Worm (Caenorhabditis elegans): ENCODE results near the gene K11G9.5.

Gene K11G9.5

ce11 chrV:6652051-6652450 is 36.2 kb downstream of the K11G9.5 start, which contains the start of gene T10H9.8:
TSS of gene T10H9.8 (plus strand) at chrV:6652351.
- peak; percentile 33 for TF ChIP-seq nhr-20 (tag; optimal IDR thresholded peaks at IDR 0.05)
- TF ChIP-seq C34B4.2 (tag; optimal IDR thresholded peaks at IDR 0.05), result no peak
- TF ChIP-seq egl-13 (tag; optimal IDR thresholded peaks at IDR 0.05), result no peak
- TF ChIP-seq efl-1 (optimal IDR thresholded peaks at IDR 0.05), result no peak
- TF ChIP-seq efl-1 (GFP tag; optimal IDR thresholded peaks at IDR 0.05 in 1 of 2), result peak in 1 of 2 experiments; percentile 19
- no peak for TF ChIP-seq unc-30 (tag; optimal IDR thresholded peaks at IDR 0.05)

- no peak for TF ChIP-seq ceh-8 (GFP tag; optimal IDR thresholded peaks at IDR 0.05)
- TF ChIP-seq fkh-10 (GFP tag; optimal IDR thresholded peaks at IDR 0.05), result no peak
- no peak for TF ChIP-seq fkh-8 (tag; optimal IDR thresholded peaks at IDR 0.05)
- TF ChIP-seq efl-1 (optimal IDR thresholded peaks at IDR 0.05), result no peak
- no peak for TF ChIP-seq efl-1 (GFP tag; optimal IDR thresholded peaks at IDR 0.05 in 1 of 2)
- no peak for TF ChIP-seq lin-39 (tag; optimal IDR thresholded peaks at IDR 0.05)
- TF ChIP-seq jun-1 (tag; optimal IDR thresholded peaks at IDR 0.05), result no peak
- TF ChIP-seq sup-37 (GFP tag; optimal IDR thresholded peaks at IDR 0.05), result no peak
- TF ChIP-seq mab-9 (GFP tag; IDR thresholded peaks at IDR 0.05), result no peak
- TF ChIP-seq egl-27 (tag; optimal IDR thresholded peaks at IDR 0.05), result no peak
- no peak for TF ChIP-seq C04F5.9 (tag; optimal IDR thresholded peaks at IDR 0.05)
- TF ChIP-seq isw-1 (GFP tag; IDR thresholded peaks at IDR 0.05), result no peak
- no peak for TF ChIP-seq snpc-4 (tag; optimal IDR thresholded peaks at IDR 0.05)
- no peak for TF ChIP-seq hlh-4 (tag; optimal IDR thresholded peaks at IDR 0.05)
- TF ChIP-seq nhr-71 (tag; optimal IDR thresholded peaks at IDR 0.05), result no peak
- TF ChIP-seq dsc-1 (tag; optimal IDR thresholded peaks at IDR 0.05), result no peak
Measured at ce11 chrV:6650508-6650907, 37.8 kb downstream of the K11G9.5 start.

- TF ChIP-seq mep-1 (tag; optimal IDR thresholded peaks at IDR 0.05) (no peak), ztf-11 (tag; optimal IDR thresholded peaks at IDR 0.05) (no peak), hlh-17 (GFP tag; optimal IDR thresholded peaks at IDR 0.05; ENCODE audit: borderline replicate concordance) (no peak), ces-1 (GFP tag; optimal IDR thresholded peaks at IDR 0.05) (no peak), ztf-4 (tag; optimal IDR thresholded peaks at IDR 0.05) (no peak), ceh-63 (GFP tag; optimal IDR thresholded peaks at IDR 0.05) (no peak), unc-86 (tag; optimal IDR thresholded peaks at IDR 0.05) (no peak), nhr-90 (tag; optimal IDR thresholded peaks at IDR 0.05; ENCODE audit: poor library complexity) (no peak), pqm-1 (tag; optimal IDR thresholded peaks at IDR 0.05) (no peak)
Measured at ce11 chrV:6649317-6649716, 39.0 kb downstream of the K11G9.5 start, which contains the start of gene T10H9.1. TSS of gene T10H9.1 (plus strand) at chrV:6649617.

DNA sequence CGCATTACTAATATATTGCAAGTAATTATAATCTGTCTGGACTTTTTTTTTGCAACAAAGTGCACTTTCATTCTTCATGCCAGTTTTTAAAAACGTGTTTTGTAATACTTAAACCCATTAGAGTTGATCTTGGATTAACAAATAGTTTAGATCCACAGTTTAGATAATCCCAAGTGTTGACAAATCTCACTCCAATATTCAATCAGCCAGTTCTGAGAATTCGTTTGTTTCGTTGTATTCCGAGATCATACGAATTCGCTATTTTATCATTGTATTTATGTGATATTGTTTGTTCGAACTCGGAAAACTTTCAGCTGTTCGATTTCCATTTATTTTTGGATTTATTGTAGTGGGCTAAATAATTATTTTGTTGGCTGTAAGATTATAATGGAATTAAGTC is 42.5 kb downstream of the K11G9.5 start:
- TF ChIP-seq alr-1 (tag; optimal IDR thresholded peaks at IDR 0.05; ENCODE audit: borderline replicate concordance), result no peak
- TF ChIP-seq fkh-4 (tag; optimal IDR thresholded peaks at IDR 0.05; ENCODE audit: borderline replicate concordance), result no peak
- TF ChIP-seq sox-4 (tag; optimal IDR thresholded peaks at IDR 0.05), result peak; percentile 66
- TF ChIP-seq F16B12.6 (tag; optimal IDR thresholded peaks at IDR 0.05), result no peak
- peak; percentile 36 for TF ChIP-seq nhr-47 (tag; optimal IDR thresholded peaks at IDR 0.05)
- TF ChIP-seq jun-1 (tag; optimal IDR thresholded peaks at IDR 0.05), result no peak
- TF ChIP-seq snu-23 (GFP tag; optimal IDR thresholded peaks at IDR 0.05), result no peak
- no peak for TF ChIP-seq hpl-2 (GFP tag; optimal IDR thresholded peaks at IDR 0.05)
- no peak for TF ChIP-seq unc-130 (tag; optimal IDR thresholded peaks at IDR 0.05)
- TF ChIP-seq sptf-1 (tag; optimal IDR thresholded peaks at IDR 0.05), result no peak
- no peak for TF ChIP-seq elt-2 (tag; optimal IDR thresholded peaks at IDR 0.05)
- peak; percentile 19 for TF ChIP-seq pax-3 (tag; optimal IDR thresholded peaks at IDR 0.05)
- no peak for TF ChIP-seq lir-3 (tag; optimal IDR thresholded peaks at IDR 0.05; ENCODE audit: poor library complexity)
- TF ChIP-seq dsc-1 (tag; optimal IDR thresholded peaks at IDR 0.05), result peak; percentile 97
- TF ChIP-seq ceh-8 (GFP tag; optimal IDR thresholded peaks at IDR 0.05), result no peak
- no peak for TF ChIP-seq aha-1 (tag; optimal IDR thresholded peaks at IDR 0.05)
- no peak for TF ChIP-seq pqm-1 (tag; optimal IDR thresholded peaks at IDR 0.05)
- no peak for TF ChIP-seq lin-14 (GFP tag; optimal IDR thresholded peaks at IDR 0.05)
- TF ChIP-seq lin-13 (GFP tag; optimal IDR thresholded peaks at IDR 0.05), result no peak
- no peak for TF ChIP-seq mab-9 (GFP tag; IDR thresholded peaks at IDR 0.05)
- no peak for TF ChIP-seq unc-98 (GFP tag; IDR thresholded peaks at IDR 0.05)
- no peak for TF ChIP-seq pag-3 (tag; optimal IDR thresholded peaks at IDR 0.05; ENCODE audit: borderline replicate concordance, insufficient read depth)
- TF ChIP-seq efl-3 (GFP tag; optimal IDR thresholded peaks at IDR 0.05), result no peak
- TF ChIP-seq Y116A8C.19 (tag; optimal IDR thresholded peaks at IDR 0.05; ENCODE audit: borderline replicate concordance), result no peak
